Worm (Caenorhabditis elegans): ENCODE measurements around the gene gplb-1.

gplb-1 gene

ce11 chrV:8500348-8500747, 29.3 kb upstream of the gplb-1 start (continued):
- TF ChIP-seq ceh-9 (tag; optimal IDR thresholded peaks at IDR 0.05) (peak; percentile 99), che-1 (tag; optimal IDR thresholded peaks at IDR 0.05) (peak; percentile 98), tbx-2 (tag; optimal IDR thresholded peaks at IDR 0.05) (peak; percentile 98), ceh-6 (GFP tag; optimal IDR thresholded peaks at IDR 0.05) (peak; percentile 99), ceh-18 (tag; optimal IDR thresholded peaks at IDR 0.05) (peak; percentile 95), T23F11.4 (GFP tag; optimal IDR thresholded peaks at IDR 0.05) (peak; percentile 99), ceh-45 (GFP tag; IDR thresholded peaks at IDR 0.05) (peak; percentile 99), zip-5 (tag; optimal IDR thresholded peaks at IDR 0.05) (peak; percentile 92), syd-9 (tag; optimal IDR thresholded peaks at IDR 0.05) (peak; percentile 99), mec-3 (tag; optimal IDR thresholded peaks at IDR 0.05; ENCODE audit: borderline replicate concordance) (peak; percentile 99), Y22D7AL.16 (tag; optimal IDR thresholded peaks at IDR 0.05) (peak; percentile 99), hlh-6 (tag; optimal IDR thresholded peaks at IDR 0.05) (peak; percentile 99), hlh-8 (tag; optimal IDR thresholded peaks at IDR 0.05) (peak; percentile 97), fkh-10 (GFP tag; optimal IDR thresholded peaks at IDR 0.05) (peak; percentile 95), hlh-15 (tag; optimal IDR thresholded peaks at IDR 0.05) (peak; percentile 99), unc-3 (GFP tag; conservative IDR thresholded peaks at IDR 0.05) (peak; percentile 99), unc-3 (tag; optimal IDR thresholded peaks at IDR 0.05) (peak; percentile 98)

ce11 chrV:8499407-8499806, 28.4 kb upstream of the gplb-1 start:
- TF ChIP-seq ceh-2 (tag; optimal IDR thresholded peaks at IDR 0.05) (no peak), ceh-24 (tag; optimal IDR thresholded peaks at IDR 0.05) (no peak), dmd-4 (tag; optimal IDR thresholded peaks at IDR 0.05; ENCODE audit: borderline replicate concordance) (no peak), ref-2 (tag; optimal IDR thresholded peaks at IDR 0.05) (no peak), rnt-1 (tag; optimal IDR thresholded peaks at IDR 0.05) (no peak), mec-3 (tag; optimal IDR thresholded peaks at IDR 0.05; ENCODE audit: borderline replicate concordance) (no peak), hlh-8 (tag; optimal IDR thresholded peaks at IDR 0.05) (no peak), fax-1 (tag; optimal IDR thresholded peaks at IDR 0.05) (no peak), ceh-19 (GFP tag; optimal IDR thresholded peaks at IDR 0.05) (no peak), ceh-14 (tag; optimal IDR thresholded peaks at IDR 0.05) (no peak), unc-55 (GFP tag; optimal IDR thresholded peaks at IDR 0.05) (no peak), npax-4 (tag; optimal IDR thresholded peaks at IDR 0.05) (no peak), ceh-22 (tag; optimal IDR thresholded peaks at IDR 0.05) (no peak), unc-86 (tag; optimal IDR thresholded peaks at IDR 0.05) (no peak), ceh-48 (tag; optimal IDR thresholded peaks at IDR 0.05) (no peak)

- no peak for TF ChIP-seq hlh-6 (tag; optimal IDR thresholded peaks at IDR 0.05)
These were observed 24.9 kb upstream of the gplb-1 start for ce11 chrV:8495965-8496364.

- TF ChIP-seq tbx-7 (tag; optimal IDR thresholded peaks at IDR 0.05) (no peak), unc-55 (GFP tag; optimal IDR thresholded peaks at IDR 0.05) (no peak), hlh-13 (GFP tag; optimal IDR thresholded peaks at IDR 0.05) (no peak), ceh-6 (GFP tag; optimal IDR thresholded peaks at IDR 0.05) (no peak), nfya-1 (tag; optimal IDR thresholded peaks at IDR 0.05) (no peak), mec-3 (tag; optimal IDR thresholded peaks at IDR 0.05; ENCODE audit: borderline replicate concordance) (no peak), pag-3 (tag; optimal IDR thresholded peaks at IDR 0.05; ENCODE audit: borderline replicate concordance) (no peak), madf-2 (tag; optimal IDR thresholded peaks at IDR 0.05) (no peak), ama-1 (optimal IDR thresholded peaks at IDR 0.05) (no peak), ztf-16 (tag; optimal IDR thresholded peaks at IDR 0.05) (no peak), hlh-6 (tag; optimal IDR thresholded peaks at IDR 0.05) (no peak), pros-1 (tag; optimal IDR thresholded peaks at IDR 0.05) (no peak), ceh-45 (GFP tag; IDR thresholded peaks at IDR 0.05) (no peak), F13H6.1 (tag; optimal IDR thresholded peaks at IDR 0.05) (no peak), ets-4 (tag; optimal IDR thresholded peaks at IDR 0.05) (no peak), lin-11 (tag; optimal IDR thresholded peaks at IDR 0.05) (no peak), ceh-19 (GFP tag; optimal IDR thresholded peaks at IDR 0.05) (no peak), unc-42 (tag; optimal IDR thresholded peaks at IDR 0.05) (no peak)
These were observed 24.1 kb upstream of the gplb-1 start for ce11 chrV:8495106-8495505.

Data from whole organism, late embryonic.